Fruit fly (Drosophila melanogaster): Measurements from ENCODE around the gene CG33489.

- TF ChIP-seq Smox (GFP tag; optimal IDR thresholded peaks at IDR 0.05) (no peak), eg (GFP tag; IDR thresholded peaks at IDR 0.05) (no peak), Blimp-1 (GFP tag; optimal IDR thresholded peaks at IDR 0.05) (no peak), CG34406 (GFP tag; optimal IDR thresholded peaks at IDR 0.05) (no peak), acj6 (GFP tag; optimal IDR thresholded peaks at IDR 0.05) (peak; percentile 32), Eip75B (GFP tag; optimal IDR thresholded peaks at IDR 0.05) (no peak), CG8119 (GFP tag; IDR thresholded peaks at IDR 0.05) (peak; percentile 32; the same call in 2 of the 3 replicates), lz (GFP tag; optimal IDR thresholded peaks at IDR 0.05) (no peak), CG16779 (tag; optimal IDR thresholded peaks at IDR 0.05) (no peak)
These were observed 20.2 kb downstream of the CG33489 start for dm6 chr3L:11556637-11557036.

Measured in whole organism, prepupa.